Worm (Caenorhabditis elegans) whole organism, young adult: ENCODE measurements around the gene erh-1.

Source experiments
- Y95B8A.8 ChIP-seq: fragments of 200-800 bp; sonication (Bioruptor generic); IDR thresholded peaks from 2 replicates; pipeline ENCODE4 v1.3.6; 2022; ENCODE audit warnings: missing genetic modification reagents, missing genetic modification characterization, missing compliant biosample characterization
- ama-1 ChIP-seq, 3 experiments: fragments of 150-350 bp in 1 of 3; sonication (generic microtip) in 2 of 3; optimal IDR thresholded peaks; 2 replicates each; lab custom pipeline; 2014 to 2018; ENCODE audit warnings: missing biosample characterization in 2 of 3, missing genetic modification characterization in 2 of 3, missing genetic modification reagents in 2 of 3
- aptf-2 ChIP-seq: fragments of 200-800 bp; sonication (Bioruptor generic); conservative IDR thresholded peaks from 2 replicates; pipeline ENCODE4 v1.3.6; 2022; ENCODE audit warnings: missing genetic modification reagents, missing genetic modification characterization, missing compliant biosample characterization
- attf-5 ChIP-seq: fragments of 200-800 bp; sonication (Bioruptor generic); optimal IDR thresholded peaks from 2 replicates; lab custom pipeline; 2018; ENCODE audit warnings: mild to moderate bottlenecking, missing genetic modification characterization, missing compliant biosample characterization
- cebp-2 ChIP-seq: fragments of 200-800 bp; sonication (Bioruptor generic); IDR thresholded peaks from 2 replicates; pipeline ENCODE4 v1.3.6; 2022; ENCODE audit warnings: missing genetic modification characterization, missing compliant biosample characterization
- dpl-1 ChIP-seq: fragments of 150-350 bp; optimal IDR thresholded peaks from 2 replicates; lab custom pipeline; 2014; ENCODE audit warnings: missing biosample characterization, missing genetic modification reagents, missing genetic modification characterization
- nfya-2 ChIP-seq: fragments of 200-800 bp; sonication (Bioruptor generic); IDR thresholded peaks from 2 replicates; pipeline ENCODE4 v1.3.6; 2022; ENCODE audit warnings: missing genetic modification reagents, missing genetic modification characterization, missing compliant biosample characterization
- sdz-38 ChIP-seq: sonication (generic microtip); optimal IDR thresholded peaks from 2 replicates; lab custom pipeline; 2016; ENCODE audit warnings: missing genotype, missing genetic modification characterization, missing compliant biosample characterization
- unc-130 ChIP-seq: sonication (generic microtip); optimal IDR thresholded peaks from 2 replicates; lab custom pipeline; 2016; ENCODE audit warnings: missing genetic modification reagents, missing genetic modification characterization, missing compliant biosample characterization
- unc-62 ChIP-seq: fragments of 150-350 bp; optimal IDR thresholded peaks from 2 replicates; lab custom pipeline; 2014; ENCODE audit warnings: missing biosample characterization, missing genetic modification reagents, missing genetic modification characterization

ce11 chrV:10578938-10579337 lies at the start of gene erh-1, which contains the start of gene lpd-9:
- TF ChIP-seq attf-5 = peak; percentile 50
- TF ChIP-seq dpl-1 (GFP tag; lab: Kevin White, UChicago) = no peak
- no peak for TF ChIP-seq Y95B8A.8 (GFP tag; lab: Robert Waterston, UW)
- no peak for TF ChIP-seq unc-62
- TF ChIP-seq nfya-2 (GFP tag; lab: Robert Waterston, UW) = no peak
- TF ChIP-seq ama-1 (optimal IDR thresholded peaks at IDR 0.05; lab: Kevin White, UChicago) = no peak
- no peak for TF ChIP-seq ama-1 (GFP tag; optimal IDR thresholded peaks at IDR 0.05; lab: Kevin White, UChicago)
- no peak for TF ChIP-seq aptf-2 (GFP tag; lab: Robert Waterston, UW)
- no peak for TF ChIP-seq cebp-2 (GFP tag; lab: Robert Waterston, UW)
- no peak for TF ChIP-seq sdz-38 (tag; lab: Kevin White, UChicago)
- no peak for TF ChIP-seq unc-130 (GFP tag; lab: Kevin White, UChicago)
